Fruit fly (Drosophila melanogaster): ENCODE measurements around the gene CG13409.
A peak's percentile ranks its signal among the peaks of the same experiment; 100 is the strongest.

- TF ChIP-seq CG4496 (GFP tag; IDR thresholded peaks at IDR 0.05): no peak
- TF ChIP-seq D1 (tag; optimal IDR thresholded peaks at IDR 0.05): no peak
- TF ChIP-seq CG14655 (GFP tag; optimal IDR thresholded peaks at IDR 0.05): peak; percentile 80
- 0 out of 2 replicates have a peak, but pooled peaks have one; percentile 40 for TF ChIP-seq CG10348 (GFP tag; IDR thresholded peaks at IDR 0.05)
- TF ChIP-seq EcR (GFP tag; optimal IDR thresholded peaks at IDR 0.05): no peak
- peak; percentile 50 for TF ChIP-seq CG15710 (tag; optimal IDR thresholded peaks at IDR 0.05)
- peak; percentile 66 for TF ChIP-seq CG12605 (GFP tag; IDR thresholded peaks at IDR 0.05)
- peak; percentile 80 for TF ChIP-seq CG32121 (GFP tag; IDR thresholded peaks at IDR 0.05)
Measured at dm6 chr3R:22049134-22049796, 17.6 kb upstream of the CG13409 start.
